Fruit fly (Drosophila melanogaster): ENCODE results near the gene CG12123.

- TF ChIP-seq CG12605 (GFP tag; IDR thresholded peaks at IDR 0.05) (no peak), CG14655 (GFP tag; optimal IDR thresholded peaks at IDR 0.05) (no peak), Pif1B (GFP tag; optimal IDR thresholded peaks at IDR 0.05) (no peak), CG9948 (tag; optimal IDR thresholded peaks at IDR 0.05) (no peak), CG32121 (GFP tag; IDR thresholded peaks at IDR 0.05) (no peak), fd96Ca (GFP tag; IDR thresholded peaks at IDR 0.05) (no peak), Snoo (tag; optimal IDR thresholded peaks at IDR 0.05) (no peak), rn (GFP tag; IDR thresholded peaks at IDR 0.05) (no peak), CG8301 (tag; optimal IDR thresholded peaks at IDR 0.05) (no peak), CG8159 (tag; optimal IDR thresholded peaks at IDR 0.05) (no peak), CG10348 (GFP tag; IDR thresholded peaks at IDR 0.05) (no peak), gl (tag; optimal IDR thresholded peaks at IDR 0.05) (no peak), CG15710 (tag; optimal IDR thresholded peaks at IDR 0.05) (no peak)
Observed at dm6 chrX:8422643-8423042, 19.5 kb downstream of the CG12123 start.
